Fruit fly (Drosophila melanogaster): ENCODE results near the gene S.

- TF ChIP-seq CG8478 (optimal IDR thresholded peaks at IDR 0.05) (no peak), CTCF (optimal IDR thresholded peaks at IDR 0.05) (no peak)
Measured at dm6 chr2L:1056631-1057030, 21.0 kb downstream of the S start.
